Worm (Caenorhabditis elegans): Measurements from ENCODE around the gene C56G2.5.

ce11 chrIII:6352459-6352858, 28.4 kb upstream of the C56G2.5 start:
- no peak for TF ChIP-seq flt-1 (GFP tag; IDR thresholded peaks at IDR 0.05)
- TF ChIP-seq T22C8.4 (GFP tag; IDR thresholded peaks at IDR 0.05), result no peak
- TF ChIP-seq tab-1 (GFP tag; IDR thresholded peaks at IDR 0.05), result no peak

Data from whole organism, midembryonic.